Fruit fly (Drosophila melanogaster): ENCODE measurements around the gene SWIP.

Gene SWIP

dm6 chrX:16318858-16319557 lies 5.5 kb downstream of the SWIP start (continued):
- no peak for TF ChIP-seq crp (GFP tag; optimal IDR thresholded peaks at IDR 0.05)
- no peak for TF ChIP-seq NfI (GFP tag; optimal IDR thresholded peaks at IDR 0.05)
- TF ChIP-seq Dref (GFP tag; IDR thresholded peaks at IDR 0.05): no peak
- TF ChIP-seq CG2678 (tag; optimal IDR thresholded peaks at IDR 0.05): no peak
- TF ChIP-seq CG1603 (tag; optimal IDR thresholded peaks at IDR 0.05): no peak
- no peak for TF ChIP-seq CG3995 (GFP tag; optimal IDR thresholded peaks at IDR 0.05)
- no peak for TF ChIP-seq CG4404 (GFP tag; IDR thresholded peaks at IDR 0.05)
- no peak for TF ChIP-seq CG15601 (tag; optimal IDR thresholded peaks at IDR 0.05)
- TF ChIP-seq usp (GFP tag; optimal IDR thresholded peaks at IDR 0.05): no peak
- no peak for TF ChIP-seq CG13287 (GFP tag; IDR thresholded peaks at IDR 0.05; ENCODE audit: partially characterized antibody)
- TF ChIP-seq CG12071 (GFP tag; optimal IDR thresholded peaks at IDR 0.05): no peak
- peak in 1 of 2 experiments; percentile 41 for TF ChIP-seq bsh (GFP tag; optimal IDR thresholded peaks at IDR 0.05)
- no peak for TF ChIP-seq jing (GFP tag; optimal IDR thresholded peaks at IDR 0.05)
- no peak for TF ChIP-seq CG17568 (GFP tag; optimal IDR thresholded peaks at IDR 0.05)
- TF ChIP-seq dysf (GFP tag; IDR thresholded peaks at IDR 0.05): no peak
- TF ChIP-seq CG12769 (tag; optimal IDR thresholded peaks at IDR 0.05): peak; percentile 6
- no peak for TF ChIP-seq dati (GFP tag; IDR thresholded peaks at IDR 0.05)
- TF ChIP-seq CG14667 (GFP tag; IDR thresholded peaks at IDR 0.05): no peak
- TF ChIP-seq kay (GFP tag; optimal IDR thresholded peaks at IDR 0.05): no peak
- peak; percentile 49; the same call in 1 of the 2 replicates for TF ChIP-seq Bgb (GFP tag; IDR thresholded peaks at IDR 0.05; ENCODE audit: partially characterized antibody)
- TF ChIP-seq YL-1 (GFP tag; optimal IDR thresholded peaks at IDR 0.05): peak; percentile 22
- TF ChIP-seq nom (GFP tag; optimal IDR thresholded peaks at IDR 0.05): peak; percentile 19
- TF ChIP-seq Dad (GFP tag; optimal IDR thresholded peaks at IDR 0.05): no peak
- TF ChIP-seq ase (GFP tag; IDR thresholded peaks at IDR 0.05): no peak
- TF ChIP-seq ranshi (GFP tag; IDR thresholded peaks at IDR 0.05): no peak
- TF ChIP-seq hth (optimal IDR thresholded peaks at IDR 0.05): no peak
- no peak for TF ChIP-seq pum (GFP tag; optimal IDR thresholded peaks at IDR 0.05)
- no peak for TF ChIP-seq Fer1 (GFP tag; optimal IDR thresholded peaks at IDR 0.05)
- TF ChIP-seq CG9437 (GFP tag; optimal IDR thresholded peaks at IDR 0.05): no peak
- TF ChIP-seq pita (GFP tag; optimal IDR thresholded peaks at IDR 0.05): no peak
- no peak for TF ChIP-seq Rx (GFP tag; IDR thresholded peaks at IDR 0.05)
- no peak for TF ChIP-seq danr (GFP tag; IDR thresholded peaks at IDR 0.05)
- no peak for TF ChIP-seq sens-2 (GFP tag; IDR thresholded peaks at IDR 0.05)
- TF ChIP-seq CG11560 (tag; IDR thresholded peaks at IDR 0.05): no peak
- TF ChIP-seq HmgD (GFP tag; optimal IDR thresholded peaks at IDR 0.05): no peak
- no peak for TF ChIP-seq seq (GFP tag; IDR thresholded peaks at IDR 0.05)
- no peak for TF ChIP-seq Tbp (GFP tag; optimal IDR thresholded peaks at IDR 0.05)
- no peak for TF ChIP-seq CG43689 (GFP tag; IDR thresholded peaks at IDR 0.05)
- TF ChIP-seq rib (GFP tag; IDR thresholded peaks at IDR 0.05): no peak
- TF ChIP-seq Hey (tag; optimal IDR thresholded peaks at IDR 0.05): no peak
- TF ChIP-seq crc (GFP tag; optimal IDR thresholded peaks at IDR 0.05): no peak
- no peak for TF ChIP-seq CG17186 (GFP tag; optimal IDR thresholded peaks at IDR 0.05)
- peak; percentile 96 for TF ChIP-seq sd (tag; optimal IDR thresholded peaks at IDR 0.05)
- no peak for TF ChIP-seq emc (GFP tag; optimal IDR thresholded peaks at IDR 0.05)
- TF ChIP-seq salm (tag; optimal IDR thresholded peaks at IDR 0.05): no peak
- peak; percentile 38 for TF ChIP-seq corto (GFP tag; optimal IDR thresholded peaks at IDR 0.05)
- no peak for TF ChIP-seq CG6254 (GFP tag; optimal IDR thresholded peaks at IDR 0.05)
- peak; percentile 68 for TF ChIP-seq zf30C (GFP tag; optimal IDR thresholded peaks at IDR 0.05)
- TF ChIP-seq ap (GFP tag; IDR thresholded peaks at IDR 0.05): no peak
- no peak for TF ChIP-seq CG5180 (GFP tag; optimal IDR thresholded peaks at IDR 0.05)
- TF ChIP-seq CG2712 (tag; optimal IDR thresholded peaks at IDR 0.05): no peak
